Fruit fly (Drosophila melanogaster) whole organism, embryonic: ENCODE results near the gene spel1.
A peak's percentile ranks its signal among the peaks of the same experiment; 100 is the strongest.

Source experiments
- CG10979 ChIP-seq: fragments of 200-800 bp; sonication (Bioruptor generic); optimal IDR thresholded peaks from 2 replicates; lab custom pipeline; 2018; ENCODE audit warnings: missing biosample characterization, mild to moderate bottlenecking, missing genetic modification characterization, moderate library complexity
- CG12071 ChIP-seq: fragments of 200-800 bp; sonication (Bioruptor generic); optimal IDR thresholded peaks from 3 replicates; lab custom pipeline; 2018; ENCODE audit warnings: missing biosample characterization, mild to moderate bottlenecking, missing genetic modification characterization
- CG12236 ChIP-seq: fragments of 200-800 bp; sonication (Bioruptor generic); optimal IDR thresholded peaks from 2 replicates; lab custom pipeline; 2016; ENCODE audit warnings: missing biosample characterization, missing genetic modification characterization
- CG13123 ChIP-seq: fragments of 200-800 bp; sonication (Bioruptor generic); optimal IDR thresholded peaks from 2 replicates; lab custom pipeline; 2016; ENCODE audit warnings: missing biosample characterization, missing genetic modification characterization
- CG15479 ChIP-seq: fragments of 200-800 bp; sonication (Bioruptor generic); optimal IDR thresholded peaks from 3 replicates; lab custom pipeline; 2019; ENCODE audit warnings: missing biosample characterization, mild to moderate bottlenecking, missing genetic modification characterization, moderate library complexity
- CG16813 ChIP-seq: fragments of 200-800 bp; sonication (Bioruptor generic); IDR thresholded peaks from 3 replicates; pipeline ENCODE4 v1.3.6; 2022; ENCODE audit warnings: missing biosample characterization, missing genetic modification characterization; ENCODE audit not compliant: partially characterized antibody
- CG18011 ChIP-seq: fragments of 200-800 bp; sonication (Bioruptor generic); optimal IDR thresholded peaks from 2 replicates; lab custom pipeline; 2017; ENCODE audit warnings: missing biosample characterization, missing genetic modification characterization, mild to moderate bottlenecking, moderate library complexity, missing genotype
- CG18262 ChIP-seq: fragments of 200-800 bp; optimal IDR thresholded peaks from 3 replicates; lab custom pipeline; 2019; ENCODE audit warnings: missing biosample characterization, mild to moderate bottlenecking, missing genetic modification characterization, moderate library complexity
- CG1832 ChIP-seq: fragments of 200-800 bp; sonication (Bioruptor generic); optimal IDR thresholded peaks from 2 replicates; lab custom pipeline; 2017; ENCODE audit warnings: missing biosample characterization, mild to moderate bottlenecking, missing genetic modification characterization, inconsistent platforms
- CG30403 ChIP-seq: fragments of 200-800 bp; sonication (Bioruptor generic); optimal IDR thresholded peaks from 3 replicates; lab custom pipeline; 2016; ENCODE audit warnings: missing biosample characterization, missing genetic modification characterization
- CG32532 ChIP-seq: fragments of 200-800 bp; sonication (Bioruptor generic); IDR thresholded peaks from 2 replicates; pipeline ENCODE4 v1.3.6; 2022; ENCODE audit warnings: missing biosample characterization, missing genetic modification characterization
- CG9876 ChIP-seq: fragments of 200-800 bp; sonication (Bioruptor generic); optimal IDR thresholded peaks from 2 replicates; lab custom pipeline; 2016; ENCODE audit warnings: missing biosample characterization, missing genetic modification characterization
- Dek ChIP-seq: fragments of 200-800 bp; sonication (Bioruptor generic); optimal IDR thresholded peaks from 3 replicates; lab custom pipeline; 2019; ENCODE audit warnings: missing biosample characterization, mild to moderate bottlenecking, missing genetic modification characterization, moderate library complexity
- Dref ChIP-seq: fragments of 200-800 bp; sonication (Bioruptor generic); IDR thresholded peaks from 2 replicates; pipeline ENCODE4 v1.3.6; 2022; ENCODE audit warnings: missing biosample characterization, missing genetic modification characterization
- E2f2 ChIP-seq: fragments of 200-800 bp; sonication (Bioruptor generic); IDR thresholded peaks from 2 replicates; pipeline ENCODE4 v1.3.6; 2022; ENCODE audit warnings: missing biosample characterization, missing genetic modification characterization
- Eip74EF ChIP-seq, 2 experiments: fragments of 200-800 bp in 1 of 2; fragments of >200 bp in 1 of 2; sonication (Bioruptor generic) in 1 of 2; optimal IDR thresholded peaks; 2 replicates each; lab custom pipeline; 2017 to 2019; ENCODE audit warnings: missing biosample characterization in 2 of 2, missing genetic modification characterization in 2 of 2, mild to moderate bottlenecking in 1 of 2, moderate library complexity in 1 of 2
- GATAe ChIP-seq: fragments of 200-800 bp; sonication (Bioruptor generic); conservative IDR thresholded peaks from 2 replicates; pipeline ENCODE4 v1.3.6; 2022; ENCODE audit warnings: missing biosample characterization, missing genetic modification characterization
- Gug ChIP-seq: fragments of 200-800 bp; sonication (Bioruptor generic); IDR thresholded peaks from 4 replicates; pipeline ENCODE4 v1.3.6; 2022; ENCODE audit warnings: missing biosample characterization, missing genetic modification characterization
- HLH3B ChIP-seq: fragments of 200-800 bp; sonication (Bioruptor generic); IDR thresholded peaks from 2 replicates; pipeline ENCODE4 v1.3.6; 2022; ENCODE audit warnings: missing biosample characterization, missing genetic modification characterization
- Hmr ChIP-seq: fragments of 200-800 bp; sonication (Bioruptor generic); optimal IDR thresholded peaks from 3 replicates; lab custom pipeline; 2017; ENCODE audit warnings: mild to moderate bottlenecking, missing biosample characterization, missing genetic modification reagents, missing genetic modification characterization
- MTF-1 ChIP-seq: fragments of 200-800 bp; sonication (Bioruptor generic); optimal IDR thresholded peaks from 2 replicates; lab custom pipeline; 2018; ENCODE audit warnings: missing biosample characterization, mild to moderate bottlenecking, missing genetic modification characterization, borderline replicate concordance
- Meics ChIP-seq: fragments of 200-800 bp; sonication (Bioruptor generic); optimal IDR thresholded peaks from 2 replicates; lab custom pipeline; 2017; ENCODE audit warnings: missing biosample characterization, mild to moderate bottlenecking, missing genetic modification characterization
- Sox100B ChIP-seq: fragments of 200-800 bp; sonication (Bioruptor generic); optimal IDR thresholded peaks from 3 replicates; lab custom pipeline; 2018; ENCODE audit warnings: missing biosample characterization, mild to moderate bottlenecking, missing genetic modification characterization
- Sry-δ ChIP-seq: fragments of 200-800 bp; sonication (Bioruptor generic); optimal IDR thresholded peaks from 2 replicates; lab custom pipeline; 2016; ENCODE audit warnings: missing biosample characterization, missing genetic modification characterization
- ab ChIP-seq: fragments of 200-800 bp; sonication (Bioruptor generic); optimal IDR thresholded peaks from 2 replicates; lab custom pipeline; 2016; ENCODE audit warnings: missing biosample characterization, missing genetic modification characterization
- bowl ChIP-seq: fragments of 200-800 bp; sonication (Bioruptor generic); IDR thresholded peaks from 2 replicates; pipeline ENCODE4 v1.3.6; 2022; ENCODE audit warnings: missing biosample characterization, missing genetic modification characterization
- chinmo ChIP-seq: fragments of 200-800 bp; sonication (Bioruptor generic); IDR thresholded peaks from 4 replicates; pipeline ENCODE4 v1.3.6; 2022; ENCODE audit warnings: missing biosample characterization, missing genetic modification characterization; ENCODE audit not compliant: partially characterized antibody
- dati ChIP-seq: fragments of 200-800 bp; sonication (Bioruptor generic); IDR thresholded peaks from 2 replicates; pipeline ENCODE4 v1.3.6; 2022; ENCODE audit warnings: missing biosample characterization, missing genetic modification characterization
- dpn ChIP-seq, 2 experiments: fragments of 200-800 bp; sonication (Bioruptor generic); optimal IDR thresholded peaks; 3 replicates each; lab custom pipeline; 2016; ENCODE audit warnings: missing biosample characterization in 2 of 2, missing genetic modification characterization in 2 of 2
- ind ChIP-seq: fragments of 200-800 bp; sonication (Bioruptor generic); optimal IDR thresholded peaks from 3 replicates; lab custom pipeline; 2016; ENCODE audit warnings: missing biosample characterization, missing genetic modification characterization
- lmd ChIP-seq: fragments of 200-800 bp; sonication (Bioruptor generic); IDR thresholded peaks from 2 replicates; pipeline ENCODE4 v1.3.6; 2022; ENCODE audit warnings: missing biosample characterization, missing genetic modification characterization
- mld ChIP-seq: fragments of 200-800 bp; sonication (Bioruptor generic); IDR thresholded peaks from 3 replicates; pipeline ENCODE4 v1.3.6; 2022; ENCODE audit warnings: missing biosample characterization, missing genetic modification characterization; ENCODE audit not compliant: partially characterized antibody
- peb ChIP-seq: fragments of 200-800 bp; sonication (Bioruptor generic); IDR thresholded peaks from 2 replicates; pipeline ENCODE4 v1.3.6; 2022; ENCODE audit warnings: missing biosample characterization, missing genetic modification characterization
- sc ChIP-seq, 3 experiments: fragments of >200 bp in 2 of 3; fragments of 200-800 bp in 1 of 3; sonication (Bioruptor generic) in 1 of 3; optimal IDR thresholded peaks; 2 replicates in 2 of 3; 3 replicates in 1 of 3; lab custom pipeline; 2017; ENCODE audit warnings: mild to moderate bottlenecking in 1 of 3, missing biosample characterization in 1 of 3, missing genetic modification characterization in 1 of 3, missing genetic modification reagents in 1 of 3
- sim ChIP-seq: fragments of 200-800 bp; sonication (Bioruptor generic); IDR thresholded peaks from 2 replicates; pipeline ENCODE4 v1.3.6; 2022; ENCODE audit warnings: missing biosample characterization, missing genetic modification characterization
- slp2 ChIP-seq: fragments of 200-800 bp; sonication (Bioruptor generic); optimal IDR thresholded peaks from 2 replicates; lab custom pipeline; 2016; ENCODE audit warnings: missing biosample characterization, missing genetic modification characterization
- toy ChIP-seq: fragments of 200-800 bp; sonication (Bioruptor generic); IDR thresholded peaks from 2 replicates; pipeline ENCODE4 v1.3.6; 2022; ENCODE audit warnings: missing biosample characterization, missing genetic modification characterization
- tx ChIP-seq: fragments of 200-800 bp; sonication (Bioruptor generic); optimal IDR thresholded peaks from 2 replicates; lab custom pipeline; 2016; ENCODE audit warnings: missing biosample characterization, missing genetic modification characterization
- zfh1 ChIP-seq: fragments of 200-800 bp; sonication (Bioruptor generic); IDR thresholded peaks from 3 replicates; pipeline ENCODE4 v1.3.6; 2022; ENCODE audit warnings: missing biosample characterization, missing genetic modification characterization

Gene spel1

DNA sequence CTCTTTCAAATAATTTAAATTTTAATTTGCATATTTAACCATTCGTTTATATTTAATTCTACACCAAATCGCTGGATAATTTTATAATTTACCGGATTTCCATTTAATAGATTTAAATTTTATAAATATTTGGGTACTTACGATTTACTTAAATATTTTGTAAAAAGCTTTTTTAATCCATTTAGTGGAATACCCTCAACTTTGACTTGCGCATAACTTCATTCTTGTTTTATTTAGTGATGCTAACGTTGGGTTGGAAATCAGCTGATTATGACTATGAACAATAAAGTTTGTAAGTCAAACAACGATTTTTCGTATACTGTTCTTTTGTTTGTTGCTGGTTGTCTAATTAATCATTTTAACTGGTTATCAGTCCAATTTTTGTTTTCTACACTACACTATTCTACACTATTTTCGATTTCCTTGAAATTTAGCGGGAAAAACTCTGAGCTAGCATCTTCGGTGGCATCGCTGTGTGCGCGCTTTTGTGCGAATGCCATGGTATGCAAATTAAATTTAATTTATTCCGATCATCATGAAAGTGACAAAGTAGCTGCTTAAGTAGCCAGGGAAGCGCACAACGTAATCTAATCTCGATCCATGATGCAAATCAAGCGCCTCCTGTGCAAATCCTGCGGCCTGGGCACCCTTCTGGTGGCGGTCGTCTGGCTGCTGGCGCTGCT lies 2.9 kb upstream of the spel1 start, which contains the start of gene Pgant35A (continued):
- no peak for TF ChIP-seq MTF-1 (GFP tag; lab: Kevin White, UChicago)
- TF ChIP-seq bowl, result no peak
- TF ChIP-seq GATAe (GFP tag; lab: Robert Waterston, UW), result no peak
- TF ChIP-seq mld (GFP tag; lab: Robert Waterston, UW), result no peak
- no peak for TF ChIP-seq CG1832
- peak; percentile 31 for TF ChIP-seq Dek (tag; lab: Kevin White, UChicago)
- no peak for TF ChIP-seq ab (GFP tag; lab: Kevin White, UChicago)
- no peak for TF ChIP-seq zfh1 (GFP tag; lab: Robert Waterston, UW)
- TF ChIP-seq CG13123 (GFP tag; lab: Kevin White, UChicago), result no peak
- TF ChIP-seq HLH3B (GFP tag; lab: Robert Waterston, UW), result peak; percentile 20; the same call in 1 of the 2 replicates
- TF ChIP-seq CG18262 (tag; lab: Kevin White, UChicago), result peak; percentile 64
- TF ChIP-seq peb, result no peak
- peak; percentile 26 for TF ChIP-seq Meics (GFP tag; lab: Kevin White, UChicago)
- TF ChIP-seq dati (GFP tag; lab: Robert Waterston, UW), result no peak
- TF ChIP-seq ind, result no peak
- TF ChIP-seq CG12071, result no peak
- peak; percentile 54 for TF ChIP-seq CG30403 (GFP tag; lab: Kevin White, UChicago)
- TF ChIP-seq CG10979 (tag; lab: Kevin White, UChicago), result peak; percentile 19
- TF ChIP-seq Dref (GFP tag; lab: Robert Waterston, UW), result no peak
- TF ChIP-seq CG32532 (GFP tag; lab: Robert Waterston, UW), result peak; percentile 49
- TF ChIP-seq CG18011 (GFP tag; lab: Kevin White, UChicago), result peak; percentile 23
- TF ChIP-seq toy (GFP tag; lab: Robert Waterston, UW), result no peak
- TF ChIP-seq CG15479 (GFP tag; lab: Kevin White, UChicago), result peak; percentile 14
- peak; percentile 9 for TF ChIP-seq tx (GFP tag; lab: Kevin White, UChicago)
- no peak for TF ChIP-seq sim (GFP tag; lab: Robert Waterston, UW)
- TF ChIP-seq Sry-δ (GFP tag; lab: Kevin White, UChicago), result peak; percentile 28
- no peak for TF ChIP-seq slp2 (GFP tag; lab: Kevin White, UChicago)
- TF ChIP-seq sc (optimal IDR thresholded peaks at IDR 0.05; lab: Kevin White, UChicago), result no peak
- TF ChIP-seq sc (GFP tag; optimal IDR thresholded peaks at IDR 0.05; lab: Kevin White, UChicago), result no peak
- TF ChIP-seq Eip74EF (GFP tag; optimal IDR thresholded peaks at IDR 0.05; lab: Kevin White, UChicago), result peak in 1 of 2 experiments; percentile 28
- TF ChIP-seq E2f2 (GFP tag; lab: Robert Waterston, UW), result peak; percentile 22
- no peak for TF ChIP-seq CG12236 (GFP tag; lab: Kevin White, UChicago)
- TF ChIP-seq lmd (GFP tag; lab: Robert Waterston, UW), result peak; percentile 19; the same call in 1 of the 2 replicates
- TF ChIP-seq dpn (GFP tag; optimal IDR thresholded peaks at IDR 0.05; lab: Kevin White, UChicago), result peak in 1 of 2 experiments; percentile 34
- TF ChIP-seq Gug, result no peak
- TF ChIP-seq chinmo (GFP tag; lab: Robert Waterston, UW), result peak; percentile 61; the same call in 1 of the 4 replicates
- peak; percentile 41 for TF ChIP-seq Sox100B
- no peak for TF ChIP-seq CG16813 (GFP tag; lab: Robert Waterston, UW)

DNA sequence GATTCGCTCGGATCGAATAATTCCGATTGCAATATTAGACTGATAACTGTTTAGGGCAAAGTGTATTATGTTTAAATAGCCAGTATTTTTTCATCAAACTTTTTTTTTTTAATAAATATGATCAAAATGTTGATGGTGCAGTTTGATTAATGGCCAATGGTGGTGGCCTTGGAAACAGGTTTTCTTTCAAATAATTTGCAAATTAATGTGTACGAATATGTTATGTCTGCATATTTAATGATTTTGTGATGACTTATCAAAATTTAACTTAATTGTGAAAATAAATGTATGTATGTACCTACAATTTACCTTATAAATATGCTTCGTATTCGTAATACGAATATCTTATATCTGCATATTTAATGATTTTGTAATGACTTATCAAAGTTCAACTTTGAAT lies 588 bp upstream of the spel1 start:
- no peak for TF ChIP-seq Hmr
- TF ChIP-seq CG9876 (GFP tag; lab: Kevin White, UChicago), result no peak
